Worm (Caenorhabditis elegans): ENCODE measurements around the gene F09C6.10.

DNA sequence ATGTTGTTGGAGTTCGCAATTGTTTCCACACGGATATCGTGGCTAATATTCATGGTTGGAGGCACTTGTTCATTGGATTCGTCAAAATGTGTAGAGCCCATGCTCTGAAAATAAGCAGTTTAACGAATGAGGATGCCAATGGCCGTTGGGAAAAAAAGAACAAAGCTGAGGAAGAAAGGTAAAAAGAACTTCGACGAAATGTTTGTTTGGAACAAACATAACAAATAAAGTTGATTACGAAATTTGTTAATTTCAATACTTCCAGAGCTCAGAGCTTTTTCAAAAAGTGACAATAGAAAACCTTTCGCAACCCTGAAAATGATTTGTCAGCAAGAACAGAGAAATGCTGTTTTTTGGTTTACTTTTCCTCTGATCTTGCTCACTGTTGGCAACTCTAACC is 35.9 kb downstream of the F09C6.10 start, which contains the start of gene F09C6.3:
- no peak for TF ChIP-seq dao-5 (tag; optimal IDR thresholded peaks at IDR 0.05)
- TF ChIP-seq W03F9.2 (tag; optimal IDR thresholded peaks at IDR 0.05): no peak
